Worm (Caenorhabditis elegans) whole organism, L3 larva: ENCODE measurements around the gene ZK180.5.

Source experiments
- R02D3.7 ChIP-seq: fragments of 150-350 bp; optimal IDR thresholded peaks from 2 replicates; lab custom pipeline; 2014; ENCODE audit warnings: missing biosample characterization, missing genetic modification characterization
- aly-2 ChIP-seq: fragments of 150-350 bp; optimal IDR thresholded peaks from 2 replicates; lab custom pipeline; 2014; ENCODE audit warnings: missing biosample characterization, missing genetic modification characterization
- ceh-9 ChIP-seq: sonication (generic microtip); optimal IDR thresholded peaks from 2 replicates; lab custom pipeline; 2018; ENCODE audit warnings: missing biosample characterization, missing genetic modification characterization
- daf-12 ChIP-seq: fragments of 150-350 bp; optimal IDR thresholded peaks from 2 replicates; lab custom pipeline; 2014; ENCODE audit warnings: missing biosample characterization, missing genetic modification reagents, missing genetic modification characterization
- elt-1 ChIP-seq: fragments of 150-350 bp; optimal IDR thresholded peaks from 2 replicates; lab custom pipeline; 2014; ENCODE audit warnings: missing biosample characterization, missing genetic modification characterization
- elt-2 ChIP-seq: sonication (generic microtip); optimal IDR thresholded peaks from 2 replicates; lab custom pipeline; 2016; ENCODE audit warnings: missing genetic modification reagents, mild to moderate bottlenecking, missing genetic modification characterization, missing compliant biosample characterization
- lsy-12 ChIP-seq: sonication (generic microtip); optimal IDR thresholded peaks from 2 replicates; lab custom pipeline; 2016; ENCODE audit warnings: mild to moderate bottlenecking, missing genetic modification characterization, missing compliant biosample characterization
- nhr-23 ChIP-seq: fragments of 150-350 bp; optimal IDR thresholded peaks from 2 replicates; lab custom pipeline; 2014; ENCODE audit warnings: missing biosample characterization, missing genetic modification reagents, missing genetic modification characterization
- nhr-237 ChIP-seq: fragments of 150-350 bp; optimal IDR thresholded peaks from 2 replicates; lab custom pipeline; 2014; ENCODE audit warnings: missing biosample characterization, missing genetic modification characterization
- nhr-25 ChIP-seq: sonication (generic microtip); optimal IDR thresholded peaks from 2 replicates; lab custom pipeline; 2017; ENCODE audit warnings: missing biosample characterization, missing genetic modification characterization
- nhr-43 ChIP-seq: sonication (generic microtip); optimal IDR thresholded peaks from 2 replicates; lab custom pipeline; 2016; ENCODE audit warnings: mild to moderate bottlenecking, missing genetic modification characterization, missing compliant biosample characterization; ENCODE audit not compliant: poor library complexity, severe bottlenecking
- pqm-1 ChIP-seq: fragments of 150-350 bp; optimal IDR thresholded peaks from 2 replicates; lab custom pipeline; 2017; ENCODE audit warnings: missing biosample characterization, missing genetic modification characterization, inconsistent platforms

ZK180.5 gene

ce11 chrIV:4465184-4465583, 51.8 kb downstream of the ZK180.5 start, which contains the start of gene M01H9.5:
M01H9.5 (plus strand) TSS chrIV:4465484.
- TF ChIP-seq nhr-23 (tag; lab: Kevin White, UChicago) (no peak), aly-2 (tag; lab: Kevin White, UChicago) (no peak), elt-1 (tag; lab: Kevin White, UChicago) (no peak), nhr-43 (tag; lab: Kevin White, UChicago) (no peak), nhr-237 (tag; lab: Kevin White, UChicago) (no peak), pqm-1 (tag; lab: Kevin White, UChicago) (no peak), R02D3.7 (no peak), daf-12 (tag; lab: Kevin White, UChicago) (no peak), nhr-25 (tag; lab: Kevin White, UChicago) (no peak), lsy-12 (tag; lab: Kevin White, UChicago) (no peak), elt-2 (tag; lab: Kevin White, UChicago) (no peak), ceh-9 (tag; lab: Kevin White, UChicago) (no peak)
- TF ChIP-seq, all 47 proteins: peak for 0
